Fruit fly (Drosophila melanogaster): ENCODE data around the gene Cap-D3.

dm6 chr2L:5489084-5489617, 36.6 kb upstream of the Cap-D3 start:
- TF ChIP-seq Dll (optimal IDR thresholded peaks at IDR 0.05), result no peak
- no peak for TF ChIP-seq psq (optimal IDR thresholded peaks at IDR 0.05)
- no peak for TF ChIP-seq usp (GFP tag; optimal IDR thresholded peaks at IDR 0.05)
- no peak for TF ChIP-seq CG8478 (optimal IDR thresholded peaks at IDR 0.05)
- no peak for TF ChIP-seq EcR (GFP tag; optimal IDR thresholded peaks at IDR 0.05)

All from whole organism.